Fruit fly (Drosophila melanogaster) whole organism, embryonic: ENCODE data around the gene Rai1.

Source experiments
- CG1024 ChIP-seq: fragments of 200-800 bp; sonication (Bioruptor generic); IDR thresholded peaks from 2 replicates; pipeline ENCODE4 v1.3.6; 2022; ENCODE audit warnings: missing biosample characterization, missing genetic modification characterization
- CG10462 ChIP-seq: fragments of 200-800 bp; sonication (Bioruptor generic); optimal IDR thresholded peaks from 2 replicates; lab custom pipeline; 2016; ENCODE audit warnings: missing biosample characterization, missing genetic modification characterization
- CG10654 ChIP-seq: fragments of 200-800 bp; sonication (Bioruptor generic); optimal IDR thresholded peaks from 2 replicates; lab custom pipeline; 2016; ENCODE audit warnings: missing biosample characterization, missing genetic modification characterization
- CG11695 ChIP-seq: fragments of 200-800 bp; sonication (Bioruptor generic); IDR thresholded peaks from 3 replicates; pipeline ENCODE4 v1.3.6; 2022; ENCODE audit warnings: missing biosample characterization, missing genetic modification characterization
- CG13296 ChIP-seq: fragments of 200-800 bp; sonication (Bioruptor generic); optimal IDR thresholded peaks from 3 replicates; lab custom pipeline; 2018; ENCODE audit warnings: missing biosample characterization, mild to moderate bottlenecking, missing genetic modification characterization
- CG14860 ChIP-seq: fragments of 200-800 bp; sonication (Bioruptor generic); IDR thresholded peaks from 3 replicates; pipeline ENCODE4 v1.3.6; 2022; ENCODE audit warnings: missing biosample characterization, missing genetic modification characterization; ENCODE audit not compliant: partially characterized antibody
- CG3065 ChIP-seq: fragments of 200-800 bp; sonication (Bioruptor generic); optimal IDR thresholded peaks from 2 replicates; lab custom pipeline; 2016; ENCODE audit warnings: missing biosample characterization, missing genetic modification characterization
- CG3163 ChIP-seq: fragments of 200-800 bp; sonication (Bioruptor generic); optimal IDR thresholded peaks from 3 replicates; lab custom pipeline; 2016; ENCODE audit warnings: missing biosample characterization, missing genetic modification characterization
- CG34422 ChIP-seq: fragments of 200-800 bp; sonication (Bioruptor generic); IDR thresholded peaks from 3 replicates; pipeline ENCODE4 v1.3.6; 2022; ENCODE audit warnings: missing biosample characterization, missing genetic modification characterization
- CG3995 ChIP-seq: fragments of 200-800 bp; sonication (Bioruptor generic); optimal IDR thresholded peaks from 3 replicates; lab custom pipeline; 2016; ENCODE audit warnings: missing biosample characterization, missing genetic modification characterization
- CG4360 ChIP-seq: fragments of 200-800 bp; sonication (Bioruptor generic); IDR thresholded peaks from 2 replicates; pipeline ENCODE4 v1.3.6; 2022; ENCODE audit warnings: missing biosample characterization, missing genetic modification characterization
- CG4730 ChIP-seq: fragments of 200-800 bp; sonication (Bioruptor generic); IDR thresholded peaks from 2 replicates; pipeline ENCODE4 v1.3.6; 2022; ENCODE audit warnings: missing biosample characterization, missing genetic modification characterization
- CG6813 ChIP-seq: fragments of 200-800 bp; sonication (Bioruptor generic); optimal IDR thresholded peaks from 2 replicates; lab custom pipeline; 2017; ENCODE audit warnings: missing biosample characterization, missing genetic modification characterization, mild to moderate bottlenecking, moderate library complexity, missing genetic modification reagents
- CG7271 ChIP-seq: fragments of 200-800 bp; sonication (Bioruptor generic); optimal IDR thresholded peaks from 2 replicates; lab custom pipeline; 2018; ENCODE audit warnings: missing biosample characterization, mild to moderate bottlenecking, missing genetic modification characterization, moderate library complexity
- CG7357 ChIP-seq: fragments of 200-800 bp; sonication (Bioruptor generic); IDR thresholded peaks from 3 replicates; pipeline ENCODE4 v1.3.6; 2022; ENCODE audit warnings: missing biosample characterization, missing genetic modification characterization
- CG7786 ChIP-seq: fragments of 200-800 bp; sonication (Bioruptor generic); optimal IDR thresholded peaks from 2 replicates; lab custom pipeline; 2016; ENCODE audit warnings: missing biosample characterization, missing genetic modification characterization
- CG8478 ChIP-seq: fragments of >200 bp; optimal IDR thresholded peaks from 2 replicates; lab custom pipeline; 2018
- Dek ChIP-seq: fragments of 200-800 bp; sonication (Bioruptor generic); optimal IDR thresholded peaks from 3 replicates; lab custom pipeline; 2019; ENCODE audit warnings: missing biosample characterization, mild to moderate bottlenecking, missing genetic modification characterization, moderate library complexity
- Dref ChIP-seq: fragments of 200-800 bp; sonication (Bioruptor generic); IDR thresholded peaks from 2 replicates; pipeline ENCODE4 v1.3.6; 2022; ENCODE audit warnings: missing biosample characterization, missing genetic modification characterization
- E2f1 ChIP-seq: fragments of 200-800 bp; sonication (Bioruptor generic); IDR thresholded peaks from 2 replicates; pipeline ENCODE4 v1.3.6; 2022; ENCODE audit warnings: missing biosample characterization, missing genetic modification characterization
- E2f2 ChIP-seq: fragments of 200-800 bp; sonication (Bioruptor generic); IDR thresholded peaks from 2 replicates; pipeline ENCODE4 v1.3.6; 2022; ENCODE audit warnings: missing biosample characterization, missing genetic modification characterization
- Fer1 ChIP-seq: fragments of 200-800 bp; sonication (Bioruptor generic); optimal IDR thresholded peaks from 2 replicates; lab custom pipeline; 2017; ENCODE audit warnings: missing biosample characterization, mild to moderate bottlenecking, missing genetic modification characterization
- Fer2 ChIP-seq: fragments of 200-800 bp; sonication (Bioruptor generic); optimal IDR thresholded peaks from 2 replicates; lab custom pipeline; 2018; ENCODE audit warnings: missing biosample characterization, mild to moderate bottlenecking, missing genetic modification characterization, moderate library complexity
- Gsc ChIP-seq: fragments of 200-800 bp; sonication (Bioruptor generic); IDR thresholded peaks from 2 replicates; pipeline ENCODE4 v1.3.6; 2022; ENCODE audit warnings: missing biosample characterization, missing genetic modification characterization
- Mes4 ChIP-seq: fragments of 200-800 bp; sonication (Bioruptor generic); optimal IDR thresholded peaks from 2 replicates; lab custom pipeline; 2016; ENCODE audit warnings: missing biosample characterization, missing genetic modification characterization
- Rfx ChIP-seq: fragments of 200-800 bp; sonication (Bioruptor generic); IDR thresholded peaks from 2 replicates; pipeline ENCODE4 v1.3.6; 2022; ENCODE audit warnings: missing biosample characterization, missing genetic modification characterization
- Sox102F ChIP-seq: fragments of 200-800 bp; sonication (Bioruptor generic); optimal IDR thresholded peaks from 2 replicates; lab custom pipeline; 2018; ENCODE audit warnings: missing biosample characterization, mild to moderate bottlenecking, missing genetic modification characterization, moderate library complexity
- Taf1 ChIP-seq: fragments of 200-800 bp; sonication (Bioruptor generic); IDR thresholded peaks from 2 replicates; pipeline ENCODE4 v1.3.6; 2022; ENCODE audit warnings: missing biosample characterization, missing genetic modification characterization
- Vsx1 ChIP-seq: fragments of 200-800 bp; sonication (Bioruptor generic); optimal IDR thresholded peaks from 2 replicates; lab custom pipeline; 2017; ENCODE audit warnings: missing biosample characterization, mild to moderate bottlenecking, missing genetic modification characterization, missing genetic modification reagents
- Xbp1 ChIP-seq: fragments of 200-800 bp; sonication (Bioruptor generic); optimal IDR thresholded peaks from 3 replicates; lab custom pipeline; 2016; ENCODE audit warnings: missing biosample characterization, mild to moderate bottlenecking, missing genetic modification characterization
- amos ChIP-seq: fragments of 200-800 bp; sonication (Bioruptor generic); IDR thresholded peaks from 2 replicates; pipeline ENCODE4 v1.3.6; 2022; ENCODE audit warnings: missing biosample characterization, missing genetic modification characterization; ENCODE audit not compliant: partially characterized antibody
- aop ChIP-seq: fragments of 200-800 bp; sonication (Bioruptor generic); IDR thresholded peaks from 2 replicates; pipeline ENCODE4 v1.3.6; 2022; ENCODE audit warnings: missing biosample characterization, missing genetic modification characterization
- bab2 ChIP-seq: fragments of 200-800 bp; sonication (Bioruptor generic); optimal IDR thresholded peaks from 2 replicates; lab custom pipeline; 2016; ENCODE audit warnings: missing biosample characterization, missing genetic modification characterization
- bowl ChIP-seq: fragments of 200-800 bp; sonication (Bioruptor generic); IDR thresholded peaks from 2 replicates; pipeline ENCODE4 v1.3.6; 2022; ENCODE audit warnings: missing biosample characterization, missing genetic modification characterization
- caup ChIP-seq: fragments of 200-800 bp; sonication (Bioruptor generic); optimal IDR thresholded peaks from 3 replicates; lab custom pipeline; 2017; ENCODE audit warnings: missing biosample characterization, mild to moderate bottlenecking, missing genetic modification characterization, moderate library complexity; ENCODE audit not compliant: severe bottlenecking
- emc ChIP-seq: fragments of 200-800 bp; sonication (Bioruptor generic); optimal IDR thresholded peaks from 2 replicates; lab custom pipeline; 2016; ENCODE audit warnings: missing biosample characterization, missing genetic modification characterization
- esg ChIP-seq: fragments of 200-800 bp; sonication (Bioruptor generic); conservative IDR thresholded peaks from 2 replicates; pipeline ENCODE4 v1.3.6; 2022; ENCODE audit warnings: missing biosample characterization, missing genetic modification characterization
- gce ChIP-seq: fragments of 200-800 bp; sonication (Bioruptor generic); IDR thresholded peaks from 3 replicates; pipeline ENCODE4 v1.3.6; 2022; ENCODE audit warnings: missing biosample characterization, missing genetic modification characterization
- hbn ChIP-seq: fragments of 200-800 bp; sonication (Bioruptor generic); IDR thresholded peaks from 2 replicates; pipeline ENCODE4 v1.3.6; 2022; ENCODE audit warnings: missing biosample characterization, missing genetic modification characterization; ENCODE audit not compliant: partially characterized antibody
- kah ChIP-seq: fragments of 200-800 bp; sonication (Bioruptor generic); optimal IDR thresholded peaks from 2 replicates; lab custom pipeline; 2018; ENCODE audit warnings: missing biosample characterization, mild to moderate bottlenecking, missing genetic modification characterization
- kay ChIP-seq: fragments of 200-800 bp; sonication (Bioruptor generic); optimal IDR thresholded peaks from 2 replicates; lab custom pipeline; 2016; ENCODE audit warnings: missing biosample characterization, missing genetic modification characterization
- nau ChIP-seq: fragments of 200-800 bp; sonication (Bioruptor generic); optimal IDR thresholded peaks from 3 replicates; lab custom pipeline; 2017; ENCODE audit warnings: missing biosample characterization, mild to moderate bottlenecking, missing genetic modification characterization, missing genetic modification reagents
- nom ChIP-seq: fragments of 200-800 bp; sonication (Bioruptor generic); optimal IDR thresholded peaks from 2 replicates; lab custom pipeline; 2017; ENCODE audit warnings: missing biosample characterization, missing genetic modification characterization, mild to moderate bottlenecking, moderate library complexity, missing genetic modification reagents
- pita ChIP-seq: fragments of 200-800 bp; sonication (Bioruptor generic); optimal IDR thresholded peaks from 2 replicates; lab custom pipeline; 2017; ENCODE audit warnings: missing biosample characterization, mild to moderate bottlenecking, missing genetic modification characterization
- pum ChIP-seq: fragments of 200-800 bp; sonication (Bioruptor generic); optimal IDR thresholded peaks from 2 replicates; lab custom pipeline; 2016; ENCODE audit warnings: missing biosample characterization, missing genetic modification characterization
- rib ChIP-seq: fragments of 200-800 bp; sonication (Bioruptor generic); IDR thresholded peaks from 2 replicates; pipeline ENCODE4 v1.3.6; 2022; ENCODE audit warnings: missing biosample characterization, missing genetic modification characterization
- sisA ChIP-seq: fragments of 200-800 bp; sonication (Bioruptor generic); IDR thresholded peaks from 2 replicates; pipeline ENCODE4 v1.3.6; 2022; ENCODE audit warnings: missing biosample characterization, missing genetic modification characterization
- slbo ChIP-seq: fragments of 200-800 bp; sonication (Bioruptor generic); IDR thresholded peaks from 2 replicates; pipeline ENCODE4 v1.3.6; 2022; ENCODE audit warnings: missing biosample characterization, missing genetic modification characterization
- stc ChIP-seq: fragments of 200-800 bp; sonication (Bioruptor generic); IDR thresholded peaks from 2 replicates; pipeline ENCODE4 v1.3.6; 2022; ENCODE audit warnings: missing biosample characterization, missing genetic modification characterization
- tna ChIP-seq: fragments of 200-800 bp; sonication (Bioruptor generic); IDR thresholded peaks from 2 replicates; pipeline ENCODE4 v1.3.6; 2022; ENCODE audit warnings: missing biosample characterization, missing genetic modification characterization; ENCODE audit not compliant: partially characterized antibody
- tup ChIP-seq: fragments of 200-800 bp; sonication (Bioruptor generic); optimal IDR thresholded peaks from 2 replicates; lab custom pipeline; 2016; ENCODE audit warnings: missing biosample characterization, mild to moderate bottlenecking, missing genetic modification characterization, moderate library complexity
- vnd ChIP-seq: fragments of 200-800 bp; sonication (Bioruptor generic); IDR thresholded peaks from 3 replicates; pipeline ENCODE4 v1.3.6; 2022; ENCODE audit warnings: missing biosample characterization, missing genetic modification characterization; ENCODE audit not compliant: partially characterized antibody
- zen ChIP-seq: fragments of 200-800 bp; sonication (Bioruptor generic); optimal IDR thresholded peaks from 3 replicates; lab custom pipeline; 2018; ENCODE audit warnings: missing biosample characterization, mild to moderate bottlenecking, missing genetic modification characterization, moderate library complexity

Rai1 gene

dm6 chrX:16813226-16813625 lies 10.1 kb upstream of the Rai1 start (continued):
- no peak for TF ChIP-seq Rfx
- TF ChIP-seq slbo, result peak; percentile 27; the same call in 1 of the 2 replicates
- no peak for TF ChIP-seq CG14860 (GFP tag; lab: Robert Waterston, UW)
- no peak for TF ChIP-seq bowl (GFP tag; lab: Robert Waterston, UW)
- TF ChIP-seq Sox102F (GFP tag; lab: Kevin White, UChicago), result peak; percentile 46
- no peak for TF ChIP-seq Fer2 (tag; lab: Kevin White, UChicago)
- TF ChIP-seq esg (GFP tag; lab: Robert Waterston, UW), result no peak
- TF ChIP-seq stc (GFP tag; lab: Robert Waterston, UW), result no peak
- no peak for TF ChIP-seq kah (GFP tag; lab: Kevin White, UChicago)
- no peak for TF ChIP-seq Taf1
- no peak for TF ChIP-seq aop
- no peak for TF ChIP-seq Dek
- no peak for TF ChIP-seq CG10654
- no peak for TF ChIP-seq tup (GFP tag; lab: Kevin White, UChicago)
- TF ChIP-seq CG1024, result no peak
- no peak for TF ChIP-seq CG7271 (tag; lab: Kevin White, UChicago)
- no peak for TF ChIP-seq CG3995 (GFP tag; lab: Kevin White, UChicago)
- no peak for TF ChIP-seq amos
- no peak for TF ChIP-seq rib (GFP tag; lab: Robert Waterston, UW)
- TF ChIP-seq CG10462 (GFP tag; lab: Kevin White, UChicago), result no peak
- no peak for TF ChIP-seq E2f1 (GFP tag; lab: Robert Waterston, UW)
- peak; percentile 50; the same call in 1 of the 3 replicates for TF ChIP-seq CG11695 (GFP tag; lab: Robert Waterston, UW)
- no peak for TF ChIP-seq CG6813
- no peak for TF ChIP-seq CG7786 (GFP tag; lab: Kevin White, UChicago)
- peak; percentile 7 for TF ChIP-seq CG13296
- no peak for TF ChIP-seq bab2
- TF ChIP-seq nau, result no peak
- no peak for TF ChIP-seq hbn
- no peak for TF ChIP-seq pum (GFP tag; lab: Kevin White, UChicago)
- TF ChIP-seq CG4730, result no peak
- TF ChIP-seq caup, result no peak
- TF ChIP-seq Mes4, result no peak
- TF ChIP-seq E2f2 (GFP tag; lab: Robert Waterston, UW), result no peak
- no peak for TF ChIP-seq CG7357 (GFP tag; lab: Robert Waterston, UW)
- TF ChIP-seq sisA (GFP tag; lab: Robert Waterston, UW), result no peak
- no peak for TF ChIP-seq Fer1
- TF ChIP-seq Dref (GFP tag; lab: Robert Waterston, UW), result no peak
- TF ChIP-seq kay (GFP tag; lab: Kevin White, UChicago), result no peak
- TF ChIP-seq zen (tag; lab: Kevin White, UChicago), result no peak
- TF ChIP-seq CG3163 (GFP tag; lab: Kevin White, UChicago), result no peak
- TF ChIP-seq CG4360, result no peak
- TF ChIP-seq vnd, result no peak
- TF ChIP-seq Vsx1 (GFP tag; lab: Kevin White, UChicago), result no peak
- no peak for TF ChIP-seq tna (GFP tag; lab: Robert Waterston, UW)
- no peak for TF ChIP-seq CG8478
- TF ChIP-seq emc (GFP tag; lab: Kevin White, UChicago), result no peak
- TF ChIP-seq Gsc, result no peak
- no peak for TF ChIP-seq Xbp1 (GFP tag; lab: Kevin White, UChicago)
- TF ChIP-seq CG34422, result 0 out of 3 replicates have a peak, but pooled peaks have one; percentile 21
- TF ChIP-seq nom (GFP tag; lab: Kevin White, UChicago), result no peak
- no peak for TF ChIP-seq gce (GFP tag; lab: Robert Waterston, UW)
- TF ChIP-seq CG3065 (GFP tag; lab: Kevin White, UChicago), result no peak
- no peak for TF ChIP-seq pita (GFP tag; lab: Kevin White, UChicago)
